Worm (Caenorhabditis elegans) whole organism, L4/young adult: ENCODE data around the gene ndc-80.

Experiments
- W03F9.2 ChIP-seq: fragments of 150-350 bp; optimal IDR thresholded peaks from 2 replicates; lab custom pipeline; 2014; ENCODE audit warnings: missing biosample characterization, missing genetic modification characterization
- dao-5 ChIP-seq: sonication (generic microtip); optimal IDR thresholded peaks from 2 replicates; lab custom pipeline; 2016; ENCODE audit warnings: missing genotype, missing genetic modification characterization, moderate library complexity, missing compliant biosample characterization
- him-1 ChIP-seq: sonication (generic microtip); optimal IDR thresholded peaks from 2 replicates; lab custom pipeline; 2016; ENCODE audit warnings: missing genotype, missing genetic modification reagents, missing genetic modification characterization, missing compliant biosample characterization

ce11 chrIV:10047108-10047507 lies 38.8 kb upstream of the ndc-80 start, which contains the start of gene T04B2.3:
- no peak for TF ChIP-seq W03F9.2 (tag; lab: Kevin White, UChicago)
- TF ChIP-seq him-1 (tag; lab: Kevin White, UChicago) = no peak
- no peak for TF ChIP-seq dao-5 (tag; lab: Kevin White, UChicago)
